Worm (Caenorhabditis elegans) whole organism, young adult: ENCODE data around the gene F53C3.11.

Source experiments
- B0035.1 ChIP-seq: sonication (generic microtip); optimal IDR thresholded peaks from 2 replicates; lab custom pipeline; 2016; ENCODE audit warnings: missing genetic modification characterization, mild to moderate bottlenecking, missing compliant biosample characterization, missing genotype, missing genetic modification reagents
- F33H1.4 ChIP-seq: fragments of 200-800 bp; sonication (Bioruptor generic); IDR thresholded peaks from 2 replicates; pipeline ENCODE4 v1.3.6; 2022; ENCODE audit warnings: missing genetic modification reagents, missing genetic modification characterization, missing compliant biosample characterization
- F49E8.2 ChIP-seq: sonication (generic microtip); optimal IDR thresholded peaks from 3 replicates; lab custom pipeline; 2017; ENCODE audit warnings: missing genetic modification characterization, mild to moderate bottlenecking, missing compliant biosample characterization, antibody characterized with exemption, moderate library complexity; ENCODE audit not compliant: insufficient read depth
- ZK185.1 ChIP-seq: sonication (generic microtip); optimal IDR thresholded peaks from 2 replicates; lab custom pipeline; 2016; ENCODE audit warnings: mild to moderate bottlenecking, missing genetic modification characterization, missing compliant biosample characterization; ENCODE audit not compliant: poor library complexity, severe bottlenecking
- ama-1 ChIP-seq, 3 experiments: fragments of 150-350 bp in 1 of 3; sonication (generic microtip) in 2 of 3; optimal IDR thresholded peaks; 2 replicates each; lab custom pipeline; 2014 to 2018; ENCODE audit warnings: missing biosample characterization in 2 of 3, missing genetic modification characterization in 2 of 3, missing genetic modification reagents in 2 of 3
- athp-1 ChIP-seq: sonication (generic microtip); optimal IDR thresholded peaks from 2 replicates; lab custom pipeline; 2017; ENCODE audit warnings: mild to moderate bottlenecking, missing genetic modification characterization, missing compliant biosample characterization
- attf-3 ChIP-seq: fragments of 200-800 bp; sonication (Bioruptor generic); conservative IDR thresholded peaks from 2 replicates; pipeline ENCODE4 v1.3.6; 2022; ENCODE audit warnings: missing genetic modification reagents, missing genetic modification characterization, missing compliant biosample characterization
- ceh-79 ChIP-seq: sonication (generic microtip); optimal IDR thresholded peaks from 2 replicates; lab custom pipeline; 2017; ENCODE audit warnings: mild to moderate bottlenecking, missing genetic modification characterization, missing compliant biosample characterization
- chd-7 ChIP-seq: sonication (generic microtip); optimal IDR thresholded peaks from 2 replicates; lab custom pipeline; 2016; ENCODE audit warnings: mild to moderate bottlenecking, missing genetic modification characterization, moderate library complexity, missing compliant biosample characterization
- die-1 ChIP-seq: sonication (generic microtip); optimal IDR thresholded peaks from 2 replicates; lab custom pipeline; 2016; ENCODE audit warnings: missing genotype, mild to moderate bottlenecking, missing genetic modification characterization, missing compliant biosample characterization
- dpff-1 ChIP-seq: sonication (generic microtip); optimal IDR thresholded peaks from 2 replicates; lab custom pipeline; 2017; ENCODE audit warnings: mild to moderate bottlenecking, missing genetic modification characterization, missing compliant biosample characterization
- efl-1 ChIP-seq: fragments of 150-350 bp; optimal IDR thresholded peaks from 2 replicates; lab custom pipeline; 2014; ENCODE audit warnings: missing biosample characterization, missing genetic modification reagents, missing genetic modification characterization
- egl-18 ChIP-seq: fragments of 200-800 bp; sonication (Bioruptor generic); IDR thresholded peaks from 2 replicates; pipeline ENCODE4 v1.3.6; 2022; ENCODE audit warnings: missing genetic modification reagents, missing genetic modification characterization, missing compliant biosample characterization
- egl-44 ChIP-seq: fragments of 200-800 bp; sonication (Bioruptor generic); IDR thresholded peaks from 2 replicates; pipeline ENCODE4 v1.3.6; 2022; ENCODE audit warnings: missing genetic modification reagents, missing genetic modification characterization, missing compliant biosample characterization
- ets-4 ChIP-seq: fragments of 200-800 bp; sonication (Bioruptor generic); optimal IDR thresholded peaks from 2 replicates; lab custom pipeline; 2018; ENCODE audit warnings: mild to moderate bottlenecking, missing genetic modification characterization, missing compliant biosample characterization
- him-1 ChIP-seq: sonication (generic microtip); optimal IDR thresholded peaks from 2 replicates; lab custom pipeline; 2016; ENCODE audit warnings: missing genotype, missing genetic modification reagents, missing genetic modification characterization, missing compliant biosample characterization
- let-526 ChIP-seq: fragments of 200-800 bp; sonication (Bioruptor generic); IDR thresholded peaks from 2 replicates; pipeline ENCODE4 v1.3.6; 2022; ENCODE audit warnings: missing genetic modification reagents, missing genetic modification characterization, missing compliant biosample characterization
- lin-26 ChIP-seq: fragments of 200-800 bp; sonication (Bioruptor generic); IDR thresholded peaks from 2 replicates; pipeline ENCODE4 v1.3.6; 2022; ENCODE audit warnings: missing genetic modification reagents, missing genetic modification characterization, missing compliant biosample characterization
- lin-35 ChIP-seq, 3 experiments: fragments of 150-350 bp in 2 of 3; sonication (generic microtip) in 1 of 3; optimal IDR thresholded peaks; 2 replicates each; lab custom pipeline; 2014 to 2018; ENCODE audit warnings: missing biosample characterization in 3 of 3, missing genetic modification characterization in 3 of 3, missing genetic modification reagents in 3 of 3
- lin-40 ChIP-seq: sonication (generic microtip); optimal IDR thresholded peaks from 2 replicates; lab custom pipeline; 2016; ENCODE audit warnings: missing genetic modification characterization, mild to moderate bottlenecking, missing compliant biosample characterization, missing genotype, missing genetic modification reagents
- lin-54 ChIP-seq: fragments of 200-800 bp; sonication (Bioruptor generic); optimal IDR thresholded peaks from 2 replicates; lab custom pipeline; 2018; ENCODE audit warnings: mild to moderate bottlenecking, missing genetic modification characterization, missing compliant biosample characterization
- lir-1 ChIP-seq: fragments of 200-800 bp; sonication (Bioruptor generic); conservative IDR thresholded peaks from 2 replicates; pipeline ENCODE4 v1.3.6; 2022; ENCODE audit warnings: missing genetic modification reagents, missing genetic modification characterization, missing compliant biosample characterization
- lsl-1 ChIP-seq: fragments of 200-800 bp; sonication (Bioruptor generic); optimal IDR thresholded peaks from 2 replicates; lab custom pipeline; 2018; ENCODE audit warnings: mild to moderate bottlenecking, missing genetic modification characterization, moderate library complexity, missing compliant biosample characterization
- madf-10 ChIP-seq: sonication (generic microtip); optimal IDR thresholded peaks from 2 replicates; lab custom pipeline; 2016; ENCODE audit warnings: mild to moderate bottlenecking, missing genetic modification characterization, missing compliant biosample characterization
- madf-8 ChIP-seq: fragments of 200-800 bp; sonication (Bioruptor generic); conservative IDR thresholded peaks from 2 replicates; pipeline ENCODE4 v1.3.6; 2022; ENCODE audit warnings: missing genetic modification reagents, missing genetic modification characterization, missing compliant biosample characterization
- mel-28 ChIP-seq: sonication (generic microtip); optimal IDR thresholded peaks from 2 replicates; lab custom pipeline; 2016; ENCODE audit warnings: borderline replicate concordance, mild to moderate bottlenecking, missing genetic modification characterization, missing compliant biosample characterization
- nfya-2 ChIP-seq: fragments of 200-800 bp; sonication (Bioruptor generic); IDR thresholded peaks from 2 replicates; pipeline ENCODE4 v1.3.6; 2022; ENCODE audit warnings: missing genetic modification reagents, missing genetic modification characterization, missing compliant biosample characterization
- nhr-120 ChIP-seq: fragments of 200-800 bp; sonication (Bioruptor generic); IDR thresholded peaks from 2 replicates; pipeline ENCODE4 v1.3.6; 2022; ENCODE audit warnings: missing genetic modification characterization, missing compliant biosample characterization
- nhr-179 ChIP-seq: sonication (generic microtip); optimal IDR thresholded peaks from 2 replicates; lab custom pipeline; 2016; ENCODE audit warnings: mild to moderate bottlenecking, missing genetic modification characterization, missing compliant biosample characterization
- nhr-90 ChIP-seq: sonication (generic microtip); optimal IDR thresholded peaks from 2 replicates; lab custom pipeline; 2016; ENCODE audit warnings: missing genotype, mild to moderate bottlenecking, missing genetic modification characterization, missing compliant biosample characterization
- pha-4 ChIP-seq: fragments of 150-350 bp; sonication (generic microtip); optimal IDR thresholded peaks from 2 replicates; lab custom pipeline; 2014; ENCODE audit warnings: missing biosample characterization, missing genetic modification reagents, missing genetic modification characterization
- rcor-1 ChIP-seq: fragments of 200-800 bp; sonication (Bioruptor generic); IDR thresholded peaks from 2 replicates; pipeline ENCODE4 v1.3.6; 2022; ENCODE audit warnings: missing genetic modification reagents, missing genetic modification characterization, missing compliant biosample characterization
- rec-8 ChIP-seq, 2 experiments: sonication (generic microtip); optimal IDR thresholded peaks; 2 replicates each; lab custom pipeline; 2016; ENCODE audit warnings: mild to moderate bottlenecking in 2 of 2, missing genetic modification characterization in 2 of 2, missing genetic modification reagents in 2 of 2, missing genotype in 2 of 2, missing biosample characterization in 1 of 2, missing compliant biosample characterization in 1 of 2, moderate library complexity in 1 of 2
- snpc-1.1 ChIP-seq: sonication (generic microtip); optimal IDR thresholded peaks from 2 replicates; lab custom pipeline; 2017; ENCODE audit warnings: missing genetic modification characterization, mild to moderate bottlenecking, missing compliant biosample characterization, antibody characterized with exemption, moderate library complexity, missing genotype, missing genetic modification reagents; ENCODE audit not compliant: insufficient read depth
- snpc-3.4 ChIP-seq: sonication (generic microtip); optimal IDR thresholded peaks from 2 replicates; lab custom pipeline; 2017; ENCODE audit warnings: missing genetic modification characterization, mild to moderate bottlenecking, missing compliant biosample characterization, antibody characterized with exemption, moderate library complexity, missing genotype, missing genetic modification reagents
- snpc-4 ChIP-seq, 5 experiments: fragments of 150-350 bp in 1 of 5; sonication (generic microtip) in 4 of 5; optimal IDR thresholded peaks; 2 replicates each; lab custom pipeline; 2014 to 2018; ENCODE audit warnings: missing genetic modification characterization in 5 of 5, missing biosample characterization in 3 of 5, antibody characterized with exemption in 2 of 5, mild to moderate bottlenecking in 2 of 5, missing compliant biosample characterization in 2 of 5, missing genotype in 2 of 5, moderate library complexity in 2 of 5, missing genetic modification reagents in 1 of 5
- tbx-9 ChIP-seq: sonication (generic microtip); optimal IDR thresholded peaks from 2 replicates; lab custom pipeline; 2016; ENCODE audit warnings: borderline replicate concordance, missing genetic modification characterization, inconsistent platforms, missing compliant biosample characterization
- tlf-1 ChIP-seq: fragments of 200-800 bp; sonication (Bioruptor generic); optimal IDR thresholded peaks from 2 replicates; lab custom pipeline; 2018; ENCODE audit warnings: mild to moderate bottlenecking, missing genetic modification characterization, missing compliant biosample characterization
- zim-3 ChIP-seq: sonication (generic microtip); optimal IDR thresholded peaks from 2 replicates; lab custom pipeline; 2017; ENCODE audit warnings: mild to moderate bottlenecking, missing genetic modification characterization, moderate library complexity, missing compliant biosample characterization
- ztf-3 ChIP-seq: fragments of 200-800 bp; sonication (Bioruptor generic); optimal IDR thresholded peaks from 2 replicates; lab custom pipeline; 2018; ENCODE audit warnings: mild to moderate bottlenecking, missing genetic modification characterization, missing compliant biosample characterization

F53C3.11 gene

ce11 chrII:3951354-3951753 lies 44.8 kb upstream of the F53C3.11 start (continued):
- TF ChIP-seq F33H1.4 (GFP tag; lab: Robert Waterston, UW) (no peak), lin-40 (peak; percentile 54), efl-1 (GFP tag; lab: Kevin White, UChicago) (no peak)

DNA sequence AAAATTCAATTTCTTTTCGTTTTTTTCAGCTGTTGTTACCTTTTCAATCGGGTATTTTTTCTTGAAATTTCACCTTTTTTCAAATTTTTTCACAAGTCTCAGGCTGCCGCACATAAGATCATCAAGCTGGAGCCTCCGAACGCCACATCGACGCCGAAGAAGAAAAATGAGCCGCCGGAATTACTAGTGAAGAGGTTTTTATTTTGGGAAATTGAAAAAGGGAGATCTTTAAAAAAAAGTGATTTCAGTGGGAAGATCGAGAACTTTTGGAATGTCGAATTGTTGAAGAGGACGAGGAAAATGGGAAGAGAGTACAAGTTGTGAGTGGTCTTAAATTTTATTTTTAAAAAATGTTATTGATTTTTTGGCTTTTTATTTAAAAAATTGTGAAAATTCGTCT lies 43.6 kb upstream of the F53C3.11 start, which contains the start of gene sea-2:
Gene sea-2, plus strand, starts transcription at position 301 of the 400 bp plus-strand sequence.
- TF ChIP-seq rcor-1 (no peak), snpc-3.4 (tag; lab: Kevin White, UChicago) (no peak), nhr-120 (GFP tag; lab: Robert Waterston, UW) (no peak), egl-18 (GFP tag; lab: Robert Waterston, UW) (no peak), lir-1 (no peak), athp-1 (tag; lab: Kevin White, UChicago) (no peak), lsl-1 (GFP tag; lab: Kevin White, UChicago) (no peak), pha-4 (no peak), ama-1 (optimal IDR thresholded peaks at IDR 0.05; lab: Kevin White, UChicago) (no peak), ama-1 (GFP tag; optimal IDR thresholded peaks at IDR 0.05; lab: Kevin White, UChicago) (no peak), lin-54 (no peak), lin-26 (GFP tag; lab: Robert Waterston, UW) (no peak), him-1 (tag; lab: Kevin White, UChicago) (no peak), efl-1 (GFP tag; lab: Kevin White, UChicago) (no peak), dpff-1 (tag; lab: Kevin White, UChicago) (no peak)
- TF ChIP-seq, all 124 proteins: peak for 0

DNA sequence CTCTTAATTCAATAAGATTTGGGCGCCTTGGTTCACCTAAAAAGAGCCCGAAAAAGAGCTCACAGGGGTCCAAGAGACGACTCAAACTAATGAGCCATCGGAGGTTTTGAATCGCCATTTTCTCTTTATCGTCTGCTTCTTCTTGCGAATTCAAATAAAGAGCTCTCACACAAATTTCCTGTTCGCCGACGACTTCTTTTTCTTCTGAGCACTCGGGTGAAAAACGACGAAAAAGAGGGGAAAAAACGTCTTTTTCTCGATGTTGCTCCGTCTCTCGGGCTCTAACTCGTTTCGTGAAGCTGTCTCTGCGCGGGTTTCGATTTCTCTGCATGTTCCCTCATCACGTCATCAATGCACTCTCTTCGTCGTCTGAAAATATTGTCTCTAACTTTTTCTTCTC lies 42.0 kb upstream of the F53C3.11 start:
- TF ChIP-seq athp-1 (tag; lab: Kevin White, UChicago) (no peak), zim-3 (tag; lab: Kevin White, UChicago) (no peak), die-1 (tag; lab: Kevin White, UChicago) (no peak), nhr-90 (tag; lab: Kevin White, UChicago) (no peak), ama-1 (optimal IDR thresholded peaks at IDR 0.05; lab: Kevin White, UChicago) (no peak), ama-1 (GFP tag; optimal IDR thresholded peaks at IDR 0.05; lab: Kevin White, UChicago) (no peak), let-526 (GFP tag; lab: Robert Waterston, UW) (no peak), egl-44 (GFP tag; lab: Robert Waterston, UW) (no peak), F49E8.2 (tag; lab: Kevin White, UChicago) (no peak), ztf-3 (GFP tag; lab: Kevin White, UChicago) (no peak), ets-4 (no peak), lin-26 (GFP tag; lab: Robert Waterston, UW) (no peak), snpc-4 (GFP tag; optimal IDR thresholded peaks at IDR 0.05; lab: Kevin White, UChicago) (no peak), snpc-4 (tag; optimal IDR thresholded peaks at IDR 0.05; lab: Kevin White, UChicago) (no peak), B0035.1 (tag; lab: Kevin White, UChicago) (no peak)

DNA sequence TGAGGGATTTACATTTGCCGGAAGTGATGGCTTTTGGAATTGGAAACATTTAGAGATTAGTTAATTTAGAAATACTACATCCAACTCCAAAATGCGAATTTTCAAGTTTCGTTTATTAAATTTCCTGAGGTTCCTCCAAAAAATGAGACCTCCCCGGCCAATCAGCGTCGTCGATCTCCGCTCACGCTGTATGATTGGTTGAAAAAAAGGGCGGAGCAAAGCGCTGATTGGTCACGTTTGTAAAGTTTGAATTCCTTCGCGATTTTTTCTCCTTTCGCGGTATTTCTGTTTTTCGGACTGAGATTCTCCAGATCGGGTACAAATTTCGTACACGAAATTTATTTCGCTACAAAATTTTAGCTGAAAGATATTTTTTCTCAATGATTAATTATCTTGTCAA lies 40.9 kb upstream of the F53C3.11 start:
- TF ChIP-seq nfya-2: no peak
- TF ChIP-seq lin-35 (GFP tag; optimal IDR thresholded peaks at IDR 0.05; lab: Kevin White, UChicago): no peak
- TF ChIP-seq attf-3: no peak
- TF ChIP-seq tlf-1 (GFP tag; lab: Kevin White, UChicago): no peak
- no peak for TF ChIP-seq nhr-179 (tag; lab: Kevin White, UChicago)
- no peak for TF ChIP-seq snpc-1.1 (tag; lab: Kevin White, UChicago)
- no peak for TF ChIP-seq ceh-79 (tag; lab: Kevin White, UChicago)
- no peak for TF ChIP-seq F33H1.4 (GFP tag; lab: Robert Waterston, UW)
- no peak for TF ChIP-seq lsl-1 (GFP tag; lab: Kevin White, UChicago)
- TF ChIP-seq madf-10 (tag; lab: Kevin White, UChicago): no peak
- no peak for TF ChIP-seq chd-7 (tag; lab: Kevin White, UChicago)
- TF ChIP-seq ZK185.1 (tag; lab: Kevin White, UChicago): no peak
- TF ChIP-seq rec-8 (tag; optimal IDR thresholded peaks at IDR 0.05; lab: Kevin White, UChicago): no peak
- TF ChIP-seq tbx-9 (tag; lab: Kevin White, UChicago): no peak
- TF ChIP-seq madf-8 (GFP tag; lab: Robert Waterston, UW): no peak
- TF ChIP-seq pha-4: no peak
- TF ChIP-seq mel-28: no peak
